Worm (Caenorhabditis elegans) whole organism, young adult: ENCODE results near the gene golg-4.

Experiments
- efl-1 ChIP-seq: fragments of 150-350 bp; optimal IDR thresholded peaks from 2 replicates; lab custom pipeline; 2014; ENCODE audit warnings: missing biosample characterization, missing genetic modification reagents, missing genetic modification characterization
- hrde-1 ChIP-seq: sonication (generic microtip); optimal IDR thresholded peaks from 2 replicates; lab custom pipeline; 2016; ENCODE audit warnings: missing genetic modification characterization, mild to moderate bottlenecking, missing compliant biosample characterization, moderate library complexity, missing genotype, missing genetic modification reagents, borderline replicate concordance
- madf-10 ChIP-seq: sonication (generic microtip); optimal IDR thresholded peaks from 2 replicates; lab custom pipeline; 2016; ENCODE audit warnings: mild to moderate bottlenecking, missing genetic modification characterization, missing compliant biosample characterization
- nfya-2 ChIP-seq: fragments of 200-800 bp; sonication (Bioruptor generic); IDR thresholded peaks from 2 replicates; pipeline ENCODE4 v1.3.6; 2022; ENCODE audit warnings: missing genetic modification reagents, missing genetic modification characterization, missing compliant biosample characterization
- sea-2 ChIP-seq: fragments of 200-800 bp; sonication (Bioruptor generic); IDR thresholded peaks from 2 replicates; pipeline ENCODE4 v1.3.6; 2022; ENCODE audit warnings: missing genetic modification characterization, missing compliant biosample characterization
- snpc-1.1 ChIP-seq: sonication (generic microtip); optimal IDR thresholded peaks from 2 replicates; lab custom pipeline; 2017; ENCODE audit warnings: missing genetic modification characterization, mild to moderate bottlenecking, missing compliant biosample characterization, antibody characterized with exemption, moderate library complexity, missing genotype, missing genetic modification reagents; ENCODE audit not compliant: insufficient read depth

Gene golg-4

ce11 chrIII:3475014-3475413 is 69.6 kb downstream of the golg-4 start:
- TF ChIP-seq hrde-1 (tag; lab: Kevin White, UChicago) = no peak
- TF ChIP-seq madf-10 = no peak
- TF ChIP-seq nfya-2 = no peak
- TF ChIP-seq sea-2 (GFP tag; lab: Robert Waterston, UW) = no peak
- no peak for TF ChIP-seq efl-1 (GFP tag; lab: Kevin White, UChicago)
- no peak for TF ChIP-seq snpc-1.1 (tag; lab: Kevin White, UChicago)
